Fruit fly (Drosophila melanogaster) whole organism, pupa: Measurements from ENCODE around the gene GAA1.

Source experiments
- CG10348 ChIP-seq: fragments of 200-800 bp; sonication (Bioruptor generic); IDR thresholded peaks from 2 replicates; pipeline ENCODE4 v1.3.6; 2022; ENCODE audit warnings: missing biosample characterization, missing genetic modification characterization
- CG12605 ChIP-seq: fragments of 200-800 bp; sonication (Bioruptor generic); IDR thresholded peaks from 2 replicates; pipeline ENCODE4 v1.3.6; 2022; ENCODE audit warnings: missing biosample characterization, missing genetic modification characterization
- CG13204 ChIP-seq: fragments of 200-800 bp; sonication (Bioruptor generic); optimal IDR thresholded peaks from 2 replicates; lab custom pipeline; 2018; ENCODE audit warnings: missing biosample characterization, mild to moderate bottlenecking, missing genetic modification characterization, moderate library complexity
- CG14655 ChIP-seq: fragments of 200-800 bp; sonication (Bioruptor generic); optimal IDR thresholded peaks from 3 replicates; lab custom pipeline; 2017; ENCODE audit warnings: mild to moderate bottlenecking, missing biosample characterization, missing genetic modification reagents, missing genetic modification characterization
- CG15710 ChIP-seq: fragments of 200-800 bp; sonication (Bioruptor generic); optimal IDR thresholded peaks from 2 replicates; lab custom pipeline; 2018; ENCODE audit warnings: missing biosample characterization, mild to moderate bottlenecking, missing genetic modification characterization, moderate library complexity
- CG17806 ChIP-seq: fragments of 200-800 bp; sonication (Bioruptor generic); optimal IDR thresholded peaks from 2 replicates; lab custom pipeline; 2018; ENCODE audit warnings: missing biosample characterization, mild to moderate bottlenecking, missing genetic modification characterization, moderate library complexity
- CG32121 ChIP-seq: fragments of 200-800 bp; sonication (Bioruptor generic); IDR thresholded peaks from 2 replicates; pipeline ENCODE4 v1.3.6; 2022; ENCODE audit warnings: missing biosample characterization, missing genetic modification characterization
- CG34367 ChIP-seq: fragments of 200-800 bp; sonication (Bioruptor generic); optimal IDR thresholded peaks from 2 replicates; lab custom pipeline; 2018; ENCODE audit warnings: missing biosample characterization, mild to moderate bottlenecking, missing genetic modification characterization
- CG4496 ChIP-seq: fragments of 200-800 bp; sonication (Bioruptor generic); IDR thresholded peaks from 3 replicates; pipeline ENCODE4 v1.3.6; 2022; ENCODE audit warnings: missing biosample characterization, missing genetic modification characterization
- CG8159 ChIP-seq: fragments of 200-800 bp; sonication (Bioruptor generic); optimal IDR thresholded peaks from 3 replicates; lab custom pipeline; 2018; ENCODE audit warnings: missing biosample characterization, mild to moderate bottlenecking, missing genetic modification characterization, moderate library complexity
- CG8301 ChIP-seq: fragments of 200-800 bp; sonication (Bioruptor generic); optimal IDR thresholded peaks from 2 replicates; lab custom pipeline; 2018; ENCODE audit warnings: missing biosample characterization, mild to moderate bottlenecking, missing genetic modification characterization
- CG9948 ChIP-seq: fragments of 200-800 bp; sonication (Bioruptor generic); optimal IDR thresholded peaks from 2 replicates; lab custom pipeline; 2018; ENCODE audit warnings: missing biosample characterization, mild to moderate bottlenecking, missing genetic modification characterization, moderate library complexity
- D1 ChIP-seq: fragments of 200-800 bp; sonication (Bioruptor generic); optimal IDR thresholded peaks from 2 replicates; lab custom pipeline; 2018; ENCODE audit warnings: missing biosample characterization, mild to moderate bottlenecking, missing genetic modification characterization, moderate library complexity
- EcR ChIP-seq: fragments of 200-800 bp; sonication (Bioruptor generic); optimal IDR thresholded peaks from 3 replicates; lab custom pipeline; 2019; ENCODE audit warnings: missing biosample characterization, missing genetic modification characterization, mild to moderate bottlenecking, moderate library complexity, missing genetic modification reagents
- Ets98B ChIP-seq: fragments of 200-800 bp; sonication (Bioruptor generic); IDR thresholded peaks from 2 replicates; pipeline ENCODE4 v1.3.6; 2022; ENCODE audit warnings: missing biosample characterization, missing genetic modification characterization
- Pif1A ChIP-seq: fragments of 200-800 bp; sonication (Bioruptor generic); optimal IDR thresholded peaks from 3 replicates; lab custom pipeline; 2016; ENCODE audit warnings: missing biosample characterization, missing genetic modification characterization
- Pif1B ChIP-seq: fragments of 200-800 bp; sonication (Bioruptor generic); optimal IDR thresholded peaks from 3 replicates; lab custom pipeline; 2016; ENCODE audit warnings: missing biosample characterization, missing genetic modification characterization
- Snoo ChIP-seq: fragments of 200-800 bp; sonication (Bioruptor generic); optimal IDR thresholded peaks from 3 replicates; lab custom pipeline; 2017; ENCODE audit warnings: missing biosample characterization, mild to moderate bottlenecking, missing genetic modification characterization, inconsistent platforms
- fd96Ca ChIP-seq: fragments of 200-800 bp; sonication (Bioruptor generic); IDR thresholded peaks from 3 replicates; pipeline ENCODE4 v1.3.6; 2022; ENCODE audit warnings: missing biosample characterization, missing genetic modification characterization
- gl ChIP-seq: fragments of 200-800 bp; sonication (Bioruptor generic); optimal IDR thresholded peaks from 2 replicates; lab custom pipeline; 2018; ENCODE audit warnings: missing biosample characterization, mild to moderate bottlenecking, missing genetic modification characterization
- rn ChIP-seq: fragments of 200-800 bp; sonication (Bioruptor generic); IDR thresholded peaks from 2 replicates; pipeline ENCODE4 v1.3.6; 2022; ENCODE audit warnings: missing biosample characterization, missing genetic modification characterization

GAA1 gene

dm6 chrX:5888933-5889332, 15.8 kb upstream of the GAA1 start:
- no peak for TF ChIP-seq Pif1B (GFP tag; lab: Kevin White, UChicago)
- TF ChIP-seq EcR (GFP tag; lab: Kevin White, UChicago) = no peak
- TF ChIP-seq CG9948 = no peak
- TF ChIP-seq D1 (tag; lab: Kevin White, UChicago) = no peak
- no peak for TF ChIP-seq Ets98B (GFP tag; lab: Robert Waterston, UW)

DNA sequence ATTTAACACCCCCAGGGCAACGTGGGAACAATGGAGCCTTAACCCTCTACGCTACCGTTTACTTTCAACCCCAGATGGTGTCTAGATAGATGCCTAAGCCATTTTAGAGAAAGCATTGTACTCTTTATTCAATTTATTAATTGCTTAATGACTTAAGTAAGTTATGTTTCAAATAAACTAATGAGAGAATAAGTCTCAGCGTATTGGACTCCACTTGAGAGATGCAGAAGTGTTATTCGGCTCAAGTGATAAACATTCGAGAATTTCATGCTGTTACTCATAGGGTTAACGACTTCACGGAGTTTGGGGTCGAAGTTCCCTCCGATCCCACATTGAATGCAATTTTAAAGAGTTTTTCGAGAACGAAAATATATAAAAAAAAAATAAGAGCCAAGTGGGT, 15.1 kb upstream of the GAA1 start:
- no peak for TF ChIP-seq CG10348
- TF ChIP-seq CG15710 = peak; percentile 10
- no peak for TF ChIP-seq CG17806 (tag; lab: Kevin White, UChicago)
- no peak for TF ChIP-seq Ets98B (GFP tag; lab: Robert Waterston, UW)
- no peak for TF ChIP-seq CG14655 (GFP tag; lab: Kevin White, UChicago)
- peak; percentile 36 for TF ChIP-seq EcR (GFP tag; lab: Kevin White, UChicago)
- TF ChIP-seq CG8159 (tag; lab: Kevin White, UChicago) = peak; percentile 38
- TF ChIP-seq CG9948 = no peak
- no peak for TF ChIP-seq fd96Ca (GFP tag; lab: Robert Waterston, UW)
- no peak for TF ChIP-seq CG4496 (GFP tag; lab: Robert Waterston, UW)
- peak; percentile 43 for TF ChIP-seq Pif1A
- no peak for TF ChIP-seq CG12605 (GFP tag; lab: Robert Waterston, UW)

- peak; percentile 78 for TF ChIP-seq CG9948
- TF ChIP-seq CG15710 = peak; percentile 82
- peak; percentile 80 for TF ChIP-seq CG34367 (tag; lab: Kevin White, UChicago)
- TF ChIP-seq EcR (GFP tag; lab: Kevin White, UChicago) = peak; percentile 96
- peak; percentile 66 for TF ChIP-seq CG8301 (tag; lab: Kevin White, UChicago)
- TF ChIP-seq CG32121 (GFP tag; lab: Robert Waterston, UW) = 0 out of 2 replicates have a peak, but pooled peaks have one; percentile 33
- no peak for TF ChIP-seq CG10348
- peak; percentile 69 for TF ChIP-seq Pif1A
- peak; percentile 76 for TF ChIP-seq CG13204 (GFP tag; lab: Kevin White, UChicago)
- peak; percentile 53; the same call in 1 of the 2 replicates for TF ChIP-seq CG12605 (GFP tag; lab: Robert Waterston, UW)
- peak; percentile 83; the same call in 2 of the 3 replicates for TF ChIP-seq fd96Ca (GFP tag; lab: Robert Waterston, UW)
- TF ChIP-seq Pif1B (GFP tag; lab: Kevin White, UChicago) = peak; percentile 83
- peak; percentile 85 for TF ChIP-seq Snoo (tag; lab: Kevin White, UChicago)
- peak; percentile 78 for TF ChIP-seq CG14655 (GFP tag; lab: Kevin White, UChicago)
- peak; percentile 4 for TF ChIP-seq D1 (tag; lab: Kevin White, UChicago)
- peak; percentile 74 for TF ChIP-seq CG17806 (tag; lab: Kevin White, UChicago)
- 0 out of 2 replicates have a peak, but pooled peaks have one; percentile 32 for TF ChIP-seq rn
- TF ChIP-seq CG4496 (GFP tag; lab: Robert Waterston, UW) = peak; percentile 82
- peak; percentile 63 for TF ChIP-seq gl
- TF ChIP-seq CG8159 (tag; lab: Kevin White, UChicago) = peak; percentile 81
- TF ChIP-seq Ets98B (GFP tag; lab: Robert Waterston, UW) = peak; percentile 55
Measured at dm6 chrX:5886764-5887555, 13.8 kb upstream of the GAA1 start.

dm6 chrX:5885973-5886372, 12.8 kb upstream of the GAA1 start:
- TF ChIP-seq CG17806 (tag; lab: Kevin White, UChicago) (peak; percentile 33), CG4496 (GFP tag; lab: Robert Waterston, UW) (0 out of 3 replicates have a peak, but pooled peaks have one; percentile 20), fd96Ca (GFP tag; lab: Robert Waterston, UW) (no peak), Pif1A (peak; percentile 13), Pif1B (GFP tag; lab: Kevin White, UChicago) (no peak), D1 (tag; lab: Kevin White, UChicago) (no peak), rn (no peak), CG8159 (tag; lab: Kevin White, UChicago) (peak; percentile 25), CG9948 (peak; percentile 1), CG14655 (GFP tag; lab: Kevin White, UChicago) (peak; percentile 3)

dm6 chrX:5885521-5885920, 12.4 kb upstream of the GAA1 start:
- no peak for TF ChIP-seq CG14655 (GFP tag; lab: Kevin White, UChicago)
- no peak for TF ChIP-seq Ets98B (GFP tag; lab: Robert Waterston, UW)
- no peak for TF ChIP-seq rn
- TF ChIP-seq EcR (GFP tag; lab: Kevin White, UChicago) = peak; percentile 19
- no peak for TF ChIP-seq CG34367 (tag; lab: Kevin White, UChicago)
- TF ChIP-seq CG8159 (tag; lab: Kevin White, UChicago) = no peak
- TF ChIP-seq CG4496 (GFP tag; lab: Robert Waterston, UW) = no peak

DNA sequence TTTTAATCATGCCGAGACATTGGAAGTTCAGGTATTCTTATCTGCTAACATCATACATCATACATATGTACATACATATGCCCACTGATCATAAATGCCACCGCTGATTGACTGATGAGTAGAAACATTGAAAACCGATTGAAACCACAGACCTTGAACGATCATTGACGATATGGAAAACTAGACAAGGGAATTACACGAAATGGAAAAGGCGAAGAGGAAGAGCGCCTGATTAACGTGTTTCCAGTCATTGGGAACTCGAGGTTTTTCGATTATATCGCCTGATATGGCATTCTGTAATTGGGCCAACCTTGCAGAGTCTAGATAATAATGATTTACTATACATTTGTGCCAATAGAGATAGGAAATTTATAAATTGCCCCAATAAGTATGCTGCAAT, 11.7 kb upstream of the GAA1 start:
- TF ChIP-seq CG32121 (GFP tag; lab: Robert Waterston, UW) (no peak), Snoo (tag; lab: Kevin White, UChicago) (no peak), fd96Ca (GFP tag; lab: Robert Waterston, UW) (no peak), Pif1A (no peak), CG15710 (no peak), CG4496 (GFP tag; lab: Robert Waterston, UW) (no peak), CG12605 (GFP tag; lab: Robert Waterston, UW) (no peak), Pif1B (GFP tag; lab: Kevin White, UChicago) (no peak), CG9948 (no peak), rn (no peak), EcR (GFP tag; lab: Kevin White, UChicago) (no peak), CG10348 (no peak), CG8159 (tag; lab: Kevin White, UChicago) (no peak)
